Worm (Caenorhabditis elegans) whole organism, L2 larva: Measurements from ENCODE around the gene F23F12.12.

Source experiments
- dmd-4 ChIP-seq: sonication (generic microtip); optimal IDR thresholded peaks from 2 replicates; lab custom pipeline; 2017; ENCODE audit warnings: missing biosample characterization, missing genetic modification characterization
- zag-1 ChIP-seq: fragments of 150-350 bp; optimal IDR thresholded peaks from 2 replicates; lab custom pipeline; 2014; ENCODE audit warnings: missing biosample characterization, missing genetic modification characterization

- no peak for TF ChIP-seq zag-1 (tag; lab: Kevin White, UChicago)
- TF ChIP-seq dmd-4 (tag; lab: Kevin White, UChicago): no peak
These were observed 44.3 kb upstream of the F23F12.12 start, which contains the start of gene dlc-1 for ce11 chrIII:6463679-6464078.
